Worm (Caenorhabditis elegans) whole organism, midembryonic: ENCODE measurements around the gene C07G3.10.

ENCODE experiments used
- T22C8.4 ChIP-seq: fragments of 200-800 bp; sonication (Bioruptor generic); IDR thresholded peaks from 2 replicates; pipeline ENCODE4 v1.3.6; 2022; ENCODE audit warnings: missing genetic modification characterization, missing compliant biosample characterization
- cog-1 ChIP-seq: sonication (generic microtip); optimal IDR thresholded peaks from 2 replicates; lab custom pipeline; 2016; ENCODE audit warnings: missing genetic modification characterization, missing compliant biosample characterization
- flt-1 ChIP-seq: fragments of 200-800 bp; sonication (Bioruptor generic); IDR thresholded peaks from 2 replicates; pipeline ENCODE4 v1.3.6; 2022; ENCODE audit warnings: missing genetic modification characterization, missing compliant biosample characterization
- klf-2 ChIP-seq: fragments of 200-800 bp; sonication (Bioruptor generic); conservative IDR thresholded peaks from 2 replicates; pipeline ENCODE4 v1.3.6; 2022; ENCODE audit warnings: missing genetic modification reagents, missing genetic modification characterization, missing compliant biosample characterization
- med-1 ChIP-seq: sonication (generic microtip); optimal IDR thresholded peaks from 2 replicates; lab custom pipeline; 2017; ENCODE audit warnings: missing genetic modification characterization, mild to moderate bottlenecking, missing compliant biosample characterization, antibody characterized with exemption, missing genetic modification reagents; ENCODE audit not compliant: insufficient read depth
- ref-1 ChIP-seq: fragments of 200-800 bp; sonication (Bioruptor generic); conservative IDR thresholded peaks from 2 replicates; pipeline ENCODE4 v1.3.6; 2022; ENCODE audit warnings: missing genetic modification reagents, missing genetic modification characterization, missing compliant biosample characterization
- tab-1 ChIP-seq: fragments of 200-800 bp; sonication (Bioruptor generic); IDR thresholded peaks from 2 replicates; pipeline ENCODE4 v1.3.6; 2022; ENCODE audit warnings: missing genetic modification characterization, missing compliant biosample characterization
- ztf-23 ChIP-seq: fragments of 200-800 bp; sonication (Bioruptor generic); IDR thresholded peaks from 2 replicates; pipeline ENCODE4 v1.3.6; 2022; ENCODE audit warnings: missing genetic modification reagents, missing genetic modification characterization, missing compliant biosample characterization
- ztf-29 ChIP-seq: fragments of 200-800 bp; sonication (Bioruptor generic); IDR thresholded peaks from 2 replicates; pipeline ENCODE4 v1.3.6; 2022; ENCODE audit warnings: missing genetic modification reagents, missing genetic modification characterization, missing compliant biosample characterization

The C07G3.10 gene

ce11 chrV:3502038-3502437 lies at the start of gene C07G3.10, which contains the start of gene C07G3.8:
TSS of gene C07G3.10 (plus strand) at chrV:3502307.
TSS of gene C07G3.8 (minus strand) at chrV:3502138.
- TF ChIP-seq ref-1 (GFP tag; lab: Robert Waterston, UW) (no peak), flt-1 (GFP tag; lab: Robert Waterston, UW) (no peak), ztf-29 (GFP tag; lab: Robert Waterston, UW) (no peak), tab-1 (GFP tag; lab: Robert Waterston, UW) (no peak), T22C8.4 (GFP tag; lab: Robert Waterston, UW) (no peak), med-1 (GFP tag; lab: Kevin White, UChicago) (no peak), ztf-23 (GFP tag; lab: Robert Waterston, UW) (no peak), klf-2 (GFP tag; lab: Robert Waterston, UW) (no peak), cog-1 (tag; lab: Kevin White, UChicago) (no peak)

ce11 chrV:3452489-3452888 lies 49.6 kb upstream of the C07G3.10 start:
- no peak for TF ChIP-seq tab-1 (GFP tag; lab: Robert Waterston, UW)
- no peak for TF ChIP-seq ref-1 (GFP tag; lab: Robert Waterston, UW)
- no peak for TF ChIP-seq ztf-23 (GFP tag; lab: Robert Waterston, UW)
- TF ChIP-seq cog-1 (tag; lab: Kevin White, UChicago): no peak
- no peak for TF ChIP-seq ztf-29 (GFP tag; lab: Robert Waterston, UW)
- TF ChIP-seq med-1 (GFP tag; lab: Kevin White, UChicago): no peak
- TF ChIP-seq T22C8.4 (GFP tag; lab: Robert Waterston, UW): no peak
- TF ChIP-seq klf-2 (GFP tag; lab: Robert Waterston, UW): no peak
- TF ChIP-seq flt-1 (GFP tag; lab: Robert Waterston, UW): no peak

ce11 chrV:3454620-3455019 lies 47.5 kb upstream of the C07G3.10 start:
- TF ChIP-seq klf-2 (GFP tag; lab: Robert Waterston, UW) (no peak), T22C8.4 (GFP tag; lab: Robert Waterston, UW) (no peak), ztf-29 (GFP tag; lab: Robert Waterston, UW) (no peak), tab-1 (GFP tag; lab: Robert Waterston, UW) (no peak), cog-1 (tag; lab: Kevin White, UChicago) (no peak), ref-1 (GFP tag; lab: Robert Waterston, UW) (no peak), flt-1 (GFP tag; lab: Robert Waterston, UW) (no peak), ztf-23 (GFP tag; lab: Robert Waterston, UW) (no peak), med-1 (GFP tag; lab: Kevin White, UChicago) (no peak)

ce11 chrV:3455135-3455747 lies 46.9 kb upstream of the C07G3.10 start:
- TF ChIP-seq ztf-29 (GFP tag; lab: Robert Waterston, UW) (no peak), tab-1 (GFP tag; lab: Robert Waterston, UW) (no peak), flt-1 (GFP tag; lab: Robert Waterston, UW) (no peak), ref-1 (GFP tag; lab: Robert Waterston, UW) (no peak), T22C8.4 (GFP tag; lab: Robert Waterston, UW) (no peak), cog-1 (tag; lab: Kevin White, UChicago) (no peak), ztf-23 (GFP tag; lab: Robert Waterston, UW) (no peak), med-1 (GFP tag; lab: Kevin White, UChicago) (no peak), klf-2 (GFP tag; lab: Robert Waterston, UW) (no peak)

ce11 chrV:3459919-3460318 lies 42.2 kb upstream of the C07G3.10 start, which contains the start of gene slc-28.2:
TSS of gene slc-28.2 (plus strand) at chrV:3460219.
- no peak for TF ChIP-seq ref-1 (GFP tag; lab: Robert Waterston, UW)
- TF ChIP-seq med-1 (GFP tag; lab: Kevin White, UChicago): no peak
- TF ChIP-seq ztf-29 (GFP tag; lab: Robert Waterston, UW): no peak
- TF ChIP-seq flt-1 (GFP tag; lab: Robert Waterston, UW): no peak
- TF ChIP-seq klf-2 (GFP tag; lab: Robert Waterston, UW): no peak
- TF ChIP-seq tab-1 (GFP tag; lab: Robert Waterston, UW): no peak
- no peak for TF ChIP-seq cog-1 (tag; lab: Kevin White, UChicago)
- no peak for TF ChIP-seq T22C8.4 (GFP tag; lab: Robert Waterston, UW)
- TF ChIP-seq ztf-23 (GFP tag; lab: Robert Waterston, UW): no peak

- TF ChIP-seq ztf-29 (GFP tag; lab: Robert Waterston, UW) (no peak), med-1 (GFP tag; lab: Kevin White, UChicago) (no peak), tab-1 (GFP tag; lab: Robert Waterston, UW) (no peak), ref-1 (GFP tag; lab: Robert Waterston, UW) (no peak), flt-1 (GFP tag; lab: Robert Waterston, UW) (no peak), cog-1 (tag; lab: Kevin White, UChicago) (no peak), T22C8.4 (GFP tag; lab: Robert Waterston, UW) (no peak), klf-2 (GFP tag; lab: Robert Waterston, UW) (no peak), ztf-23 (GFP tag; lab: Robert Waterston, UW) (no peak)
Measured at ce11 chrV:3463514-3463913, 38.6 kb upstream of the C07G3.10 start, which contains the start of gene slc-28.1. TSS of gene slc-28.1 (plus strand) at chrV:3463814.

DNA sequence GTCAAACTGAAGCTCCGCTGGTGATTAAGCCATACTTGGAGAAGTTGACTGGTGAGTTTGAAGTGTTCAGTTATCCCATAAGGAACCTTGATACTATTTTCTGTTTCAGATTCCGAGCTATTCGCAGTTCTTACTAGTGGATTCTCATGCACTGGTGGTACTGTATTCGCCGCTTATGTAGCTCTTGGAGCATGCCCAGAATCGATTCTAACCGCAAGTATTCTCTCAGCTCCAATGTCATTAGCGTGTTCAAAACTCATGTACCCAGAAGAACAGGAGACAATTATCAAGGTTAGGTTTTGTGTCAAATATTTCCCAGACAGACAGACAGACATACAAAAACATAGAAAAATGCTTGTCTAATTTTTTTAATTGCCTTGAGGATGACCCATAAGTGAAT lies 37.2 kb upstream of the C07G3.10 start:
- no peak for TF ChIP-seq ztf-23 (GFP tag; lab: Robert Waterston, UW)
- TF ChIP-seq cog-1 (tag; lab: Kevin White, UChicago): no peak
- TF ChIP-seq ref-1 (GFP tag; lab: Robert Waterston, UW): no peak
- TF ChIP-seq tab-1 (GFP tag; lab: Robert Waterston, UW): no peak
- no peak for TF ChIP-seq med-1 (GFP tag; lab: Kevin White, UChicago)
- TF ChIP-seq ztf-29 (GFP tag; lab: Robert Waterston, UW): no peak
- TF ChIP-seq T22C8.4 (GFP tag; lab: Robert Waterston, UW): no peak
- TF ChIP-seq klf-2 (GFP tag; lab: Robert Waterston, UW): no peak
- no peak for TF ChIP-seq flt-1 (GFP tag; lab: Robert Waterston, UW)

DNA sequence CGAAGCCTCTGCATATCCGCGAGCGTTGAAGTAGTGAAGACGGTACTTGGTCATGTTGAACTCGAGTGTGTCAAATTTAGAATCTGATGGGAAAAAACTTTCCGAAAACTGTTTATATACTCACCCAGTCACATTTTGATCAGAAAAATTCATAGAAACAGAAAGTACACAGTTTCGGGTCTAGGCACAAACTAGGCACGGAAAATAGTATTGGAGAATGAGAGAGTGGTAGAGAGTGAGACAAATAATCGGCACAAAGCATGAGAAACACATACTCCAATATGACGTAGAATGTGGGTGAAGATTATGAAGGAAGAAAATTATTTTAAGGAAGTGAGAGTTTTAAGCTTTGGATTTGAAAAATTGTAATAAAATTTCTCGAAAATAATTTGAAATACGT lies 33.7 kb upstream of the C07G3.10 start, which contains the start of gene gst-33:
gst-33 (minus strand) TSS at position 127 of the 400 bp plus-strand sequence.
- TF ChIP-seq ztf-23 (GFP tag; lab: Robert Waterston, UW) (no peak), tab-1 (GFP tag; lab: Robert Waterston, UW) (no peak), T22C8.4 (GFP tag; lab: Robert Waterston, UW) (no peak), ref-1 (GFP tag; lab: Robert Waterston, UW) (no peak), cog-1 (tag; lab: Kevin White, UChicago) (no peak), klf-2 (GFP tag; lab: Robert Waterston, UW) (no peak), med-1 (GFP tag; lab: Kevin White, UChicago) (no peak), flt-1 (GFP tag; lab: Robert Waterston, UW) (no peak), ztf-29 (GFP tag; lab: Robert Waterston, UW) (no peak)
